Worm (Caenorhabditis elegans): ENCODE data around the gene srp-1.

DNA sequence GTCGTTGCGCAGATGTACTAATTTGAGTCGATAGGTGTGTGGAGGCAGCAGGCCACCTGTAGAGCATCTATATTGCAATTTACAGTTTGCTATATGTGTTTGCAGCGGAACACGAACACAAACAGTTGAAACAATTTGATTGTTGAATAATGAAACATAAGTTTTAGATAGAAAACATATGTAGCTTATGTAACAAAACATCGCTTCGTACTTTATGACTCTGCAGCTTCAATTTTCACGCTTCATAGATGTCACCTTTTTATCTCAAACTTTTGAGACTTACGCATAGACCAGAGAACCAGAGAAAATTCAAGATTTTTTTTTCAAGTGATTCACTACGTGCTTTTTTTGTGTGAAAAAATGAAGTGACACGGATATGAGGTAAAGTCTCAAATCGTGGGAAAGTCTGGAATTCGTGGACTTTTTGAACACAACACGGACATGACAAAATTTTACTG, 29.2 kb upstream of the srp-1 start, which contains the start of gene fbxb-72:
- TF ChIP-seq lin-35 (GFP tag; optimal IDR thresholded peaks at IDR 0.05) (peak in 1 of 3 experiments; percentile 77), nfya-2 (GFP tag; IDR thresholded peaks at IDR 0.05) (no peak), pbrm-1 (GFP tag; IDR thresholded peaks at IDR 0.05) (peak; percentile 52), nhr-120 (GFP tag; IDR thresholded peaks at IDR 0.05) (0 out of 2 replicates have a peak, but pooled peaks have one; percentile 59), B0261.1 (tag; optimal IDR thresholded peaks at IDR 0.05) (no peak), ccch-3 (GFP tag; optimal IDR thresholded peaks at IDR 0.05) (no peak), nfya-1 (tag; optimal IDR thresholded peaks at IDR 0.05; ENCODE audit: borderline replicate concordance, insufficient read depth) (no peak), hrde-1 (tag; optimal IDR thresholded peaks at IDR 0.05; ENCODE audit: borderline replicate concordance) (no peak), ama-1 (optimal IDR thresholded peaks at IDR 0.05) (peak; percentile 96), ama-1 (GFP tag; optimal IDR thresholded peaks at IDR 0.05) (no peak), Y95B8A.8 (GFP tag; IDR thresholded peaks at IDR 0.05) (peak; percentile 81; the same call in 1 of the 2 replicates), Y53G8AR.9 (GFP tag; conservative IDR thresholded peaks at IDR 0.05) (peak; percentile 94), sea-2 (GFP tag; IDR thresholded peaks at IDR 0.05) (0 out of 2 replicates have a peak, but pooled peaks have one; percentile 9)
